Worm (Caenorhabditis elegans): ENCODE measurements around the gene ZK430.5.

ZK430.5 gene

ce11 chrII:4376295-4377172 is 28.9 kb upstream of the ZK430.5 start, which contains the start of gene ntl-2:
Gene ntl-2 (minus strand): TSS chrII:4376465.
- TF ChIP-seq nhr-10 (tag; optimal IDR thresholded peaks at IDR 0.05), result no peak
- no peak for TF ChIP-seq nhr-12 (tag; optimal IDR thresholded peaks at IDR 0.05)
- peak; percentile 92 for TF ChIP-seq sma-3 (GFP tag; optimal IDR thresholded peaks at IDR 0.05)
- no peak for TF ChIP-seq mbf-1 (tag; optimal IDR thresholded peaks at IDR 0.05)
- peak; percentile 18 for TF ChIP-seq nhr-237 (tag; optimal IDR thresholded peaks at IDR 0.05)
- TF ChIP-seq ztf-1 (GFP tag; conservative IDR thresholded peaks at IDR 0.05), result no peak
- no peak for TF ChIP-seq ztf-11 (tag; optimal IDR thresholded peaks at IDR 0.05)
- TF ChIP-seq snpc-4 (tag; optimal IDR thresholded peaks at IDR 0.05), result peak; percentile 67
- peak; percentile 85 for TF ChIP-seq lin-11 (tag; optimal IDR thresholded peaks at IDR 0.05)
- TF ChIP-seq mdl-1 (tag; optimal IDR thresholded peaks at IDR 0.05), result peak; percentile 52 to 96
- peak; percentile 70 for TF ChIP-seq ceh-82 (tag; optimal IDR thresholded peaks at IDR 0.05)
- TF ChIP-seq peb-1 (tag; optimal IDR thresholded peaks at IDR 0.05), result no peak
- TF ChIP-seq crh-2 (tag; optimal IDR thresholded peaks at IDR 0.05), result peak; percentile 86
- no peak for TF ChIP-seq nhr-11 (tag; optimal IDR thresholded peaks at IDR 0.05)
- peak; percentile 91 for TF ChIP-seq sem-4 (tag; optimal IDR thresholded peaks at IDR 0.05)
- TF ChIP-seq nhr-77 (tag; optimal IDR thresholded peaks at IDR 0.05), result no peak
- peak; percentile 85 for TF ChIP-seq nhr-6 (tag; optimal IDR thresholded peaks at IDR 0.05)
- peak; percentile 97 for TF ChIP-seq ZK546.5 (tag; optimal IDR thresholded peaks at IDR 0.05)
- TF ChIP-seq zag-1 (tag; optimal IDR thresholded peaks at IDR 0.05), result peak; percentile 94
- TF ChIP-seq C34F6.9 (tag; optimal IDR thresholded peaks at IDR 0.05), result peak; percentile 96
- peak; percentile 89 for TF ChIP-seq mab-5 (tag; optimal IDR thresholded peaks at IDR 0.05)
- TF ChIP-seq elt-1 (tag; optimal IDR thresholded peaks at IDR 0.05), result no peak
- TF ChIP-seq nhr-129 (tag; optimal IDR thresholded peaks at IDR 0.05), result peak; percentile 96
- peak; percentile 96 for TF ChIP-seq nhr-25 (tag; optimal IDR thresholded peaks at IDR 0.05)
- TF ChIP-seq ama-1 (optimal IDR thresholded peaks at IDR 0.05), result no peak
- TF ChIP-seq elt-3 (tag; optimal IDR thresholded peaks at IDR 0.05), result no peak
- peak; percentile 95 for TF ChIP-seq Y55F3AM.14 (GFP tag; optimal IDR thresholded peaks at IDR 0.05)
- TF ChIP-seq fos-1 (tag; optimal IDR thresholded peaks at IDR 0.05), result peak; percentile 77
- no peak for TF ChIP-seq lin-39 (tag; optimal IDR thresholded peaks at IDR 0.05)
- TF ChIP-seq nhr-21 (tag; optimal IDR thresholded peaks at IDR 0.05), result peak; percentile 88
- peak; percentile 94 for TF ChIP-seq ztf-4 (tag; optimal IDR thresholded peaks at IDR 0.05)
- no peak for TF ChIP-seq unc-62 (GFP tag; optimal IDR thresholded peaks at IDR 0.05)
- no peak for TF ChIP-seq aly-2 (tag; optimal IDR thresholded peaks at IDR 0.05)
- TF ChIP-seq unc-55 (GFP tag; optimal IDR thresholded peaks at IDR 0.05), result peak; percentile 94
- TF ChIP-seq lin-13 (GFP tag; optimal IDR thresholded peaks at IDR 0.05), result peak; percentile 95
- no peak for TF ChIP-seq alr-1 (tag; optimal IDR thresholded peaks at IDR 0.05)
- TF ChIP-seq gmeb-1 (tag; optimal IDR thresholded peaks at IDR 0.05), result peak; percentile 89
- no peak for TF ChIP-seq dmd-4 (tag; optimal IDR thresholded peaks at IDR 0.05)
- TF ChIP-seq ceh-16 (tag; optimal IDR thresholded peaks at IDR 0.05), result peak; percentile 72
- peak; percentile 89 for TF ChIP-seq egl-27 (tag; optimal IDR thresholded peaks at IDR 0.05)
- peak; percentile 66 for TF ChIP-seq blmp-1 (tag; optimal IDR thresholded peaks at IDR 0.05; ENCODE audit: insufficient read depth)
- peak; percentile 12 for TF ChIP-seq R02D3.7 (tag; optimal IDR thresholded peaks at IDR 0.05)
- TF ChIP-seq lsy-2 (tag; optimal IDR thresholded peaks at IDR 0.05), result peak; percentile 98 to 99
- TF ChIP-seq unc-39 (tag; optimal IDR thresholded peaks at IDR 0.05), result no peak
- peak; percentile 84 for TF ChIP-seq sma-9 (GFP tag; optimal IDR thresholded peaks at IDR 0.05)
- no peak for TF ChIP-seq sma-9 (tag; optimal IDR thresholded peaks at IDR 0.05)
- TF ChIP-seq F13H6.1 (tag; optimal IDR thresholded peaks at IDR 0.05), result peak; percentile 97
- TF ChIP-seq nhr-23 (tag; optimal IDR thresholded peaks at IDR 0.05), result peak; percentile 59
- TF ChIP-seq skn-1 (tag; optimal IDR thresholded peaks at IDR 0.05), result peak; percentile 55
